Fruit fly (Drosophila melanogaster) whole organism, wandering third instar larva: ENCODE results near the gene Lcp65Ag1.

Experiments
- Mio ChIP-seq: sonication (Bioruptor generic); optimal IDR thresholded peaks from 2 replicates; lab custom pipeline; 2016; ENCODE audit warnings: missing biosample characterization, missing genetic modification characterization
- Myc ChIP-seq: fragments of >200 bp; optimal IDR thresholded peaks from 2 replicates; lab custom pipeline; 2017
- Vsx2 ChIP-seq: fragments of 200-300, 225-300 bp; sonication (Bioruptor generic); optimal IDR thresholded peaks from 2 replicates; lab custom pipeline; 2018; ENCODE audit warnings: missing biosample characterization, missing genetic modification characterization; ENCODE audit not compliant: partially characterized antibody
- h ChIP-seq: fragments of 200-800 bp; sonication (Bioruptor generic); optimal IDR thresholded peaks from 3 replicates; lab custom pipeline; 2016; ENCODE audit warnings: missing biosample characterization, mild to moderate bottlenecking, missing genetic modification characterization
- usp ChIP-seq: fragments of >200 bp; optimal IDR thresholded peaks from 2 replicates; lab custom pipeline; 2017; ENCODE audit warnings: missing biosample characterization, missing genetic modification characterization

DNA sequence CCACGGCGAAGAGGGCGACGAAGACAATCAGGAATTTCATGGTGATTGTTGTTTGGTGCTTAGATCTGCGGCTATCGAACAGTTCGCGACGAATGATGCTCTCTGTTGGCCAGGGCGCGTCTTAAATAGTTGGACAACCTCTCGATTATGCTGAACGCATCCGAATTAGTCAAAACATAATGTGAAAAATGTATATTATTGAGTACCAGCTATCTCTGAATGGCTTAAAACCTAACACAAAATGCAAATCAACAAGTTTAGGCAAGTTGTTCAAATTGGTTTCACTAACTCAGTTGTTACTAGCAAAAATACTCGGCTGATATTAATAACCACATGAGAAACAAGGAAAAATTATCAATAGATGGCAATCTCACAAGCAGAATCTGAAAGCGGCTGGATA lies at the start of gene Lcp65Ag1:
- TF ChIP-seq usp (no peak), Myc (lab: Kevin White, UChicago) (no peak), Mio (no peak), h (GFP tag; lab: Kevin White, UChicago) (no peak), Vsx2 (GFP tag; lab: Kevin White, UChicago) (no peak)
